Fruit fly (Drosophila melanogaster) whole organism, prepupa: ENCODE results near the gene CG31156.

Experiments used
- Blimp-1 ChIP-seq: fragments of 200-800 bp; sonication (Bioruptor generic); optimal IDR thresholded peaks from 3 replicates; lab custom pipeline; 2017; ENCODE audit warnings: missing biosample characterization, missing genetic modification characterization, mild to moderate bottlenecking, moderate library complexity, missing genetic modification reagents
- CG10631 ChIP-seq: fragments of 200-800 bp; sonication (Bioruptor generic); optimal IDR thresholded peaks from 2 replicates; lab custom pipeline; 2016; ENCODE audit warnings: missing biosample characterization, missing genetic modification characterization
- CG10669 ChIP-seq: fragments of 200-800 bp; sonication (Bioruptor generic); optimal IDR thresholded peaks from 3 replicates; lab custom pipeline; 2018; ENCODE audit warnings: missing biosample characterization, mild to moderate bottlenecking, missing genetic modification characterization, moderate library complexity
- CG11294 ChIP-seq: fragments of 200-800 bp; sonication (Bioruptor generic); IDR thresholded peaks from 2 replicates; pipeline ENCODE4 v1.3.6; 2022; ENCODE audit warnings: missing biosample characterization, missing genetic modification characterization
- CG11762 ChIP-seq: fragments of 200-800 bp; sonication (Bioruptor generic); optimal IDR thresholded peaks from 3 replicates; lab custom pipeline; 2016; ENCODE audit warnings: missing biosample characterization, missing genetic modification characterization; ENCODE audit not compliant: insufficient read depth
- CG11902 ChIP-seq: fragments of 200-800 bp; sonication (Bioruptor generic); optimal IDR thresholded peaks from 3 replicates; lab custom pipeline; 2016; ENCODE audit warnings: missing biosample characterization, missing genetic modification characterization
- CG15336 ChIP-seq: fragments of 200-800 bp; sonication (Bioruptor generic); IDR thresholded peaks from 2 replicates; pipeline ENCODE4 v1.3.6; 2022; ENCODE audit warnings: missing biosample characterization, missing genetic modification characterization
- CG1621 ChIP-seq: fragments of 200-800 bp; sonication (Bioruptor generic); optimal IDR thresholded peaks from 3 replicates; lab custom pipeline; 2018; ENCODE audit warnings: missing biosample characterization, mild to moderate bottlenecking, missing genetic modification characterization
- CG16779 ChIP-seq: fragments of 200-800 bp; sonication (Bioruptor generic); optimal IDR thresholded peaks from 3 replicates; lab custom pipeline; 2017; ENCODE audit warnings: missing biosample characterization, mild to moderate bottlenecking, missing genetic modification characterization
- CG3032 ChIP-seq: fragments of 200-800 bp; optimal IDR thresholded peaks from 2 replicates; lab custom pipeline; 2019; ENCODE audit warnings: missing biosample characterization, mild to moderate bottlenecking, missing genetic modification characterization, moderate library complexity
- CG31627 ChIP-seq: fragments of 200-800 bp; sonication (Bioruptor generic); optimal IDR thresholded peaks from 3 replicates; lab custom pipeline; 2016; ENCODE audit warnings: missing biosample characterization, missing genetic modification characterization
- CG32006 ChIP-seq: fragments of 200-800 bp; sonication (Bioruptor generic); optimal IDR thresholded peaks from 3 replicates; lab custom pipeline; 2017; ENCODE audit warnings: missing biosample characterization, mild to moderate bottlenecking, missing genetic modification characterization
- CG34406 ChIP-seq: fragments of 200-800 bp; sonication (Bioruptor generic); optimal IDR thresholded peaks from 3 replicates; lab custom pipeline; 2016; ENCODE audit warnings: missing biosample characterization, missing genetic modification characterization
- CG6276 ChIP-seq: fragments of 200-800 bp; sonication (Bioruptor generic); optimal IDR thresholded peaks from 2 replicates; lab custom pipeline; 2017; ENCODE audit warnings: missing biosample characterization, mild to moderate bottlenecking, missing genetic modification characterization
- CG6792 ChIP-seq: fragments of 200-800 bp; sonication (Bioruptor generic); optimal IDR thresholded peaks from 3 replicates; lab custom pipeline; 2016; ENCODE audit warnings: missing biosample characterization, missing genetic modification characterization
- CG6808 ChIP-seq: fragments of 200-800 bp; sonication (Bioruptor generic); optimal IDR thresholded peaks from 3 replicates; lab custom pipeline; 2017; ENCODE audit warnings: missing biosample characterization, missing genetic modification characterization, mild to moderate bottlenecking, moderate library complexity, missing genetic modification reagents
- CG7368 ChIP-seq: fragments of 200-800 bp; sonication (Bioruptor generic); optimal IDR thresholded peaks from 3 replicates; lab custom pipeline; 2016; ENCODE audit warnings: missing biosample characterization, missing genetic modification characterization
- CG8119 ChIP-seq: fragments of 200-800 bp; sonication (Bioruptor generic); IDR thresholded peaks from 3 replicates; pipeline ENCODE4 v1.3.6; 2022; ENCODE audit warnings: missing biosample characterization, missing genetic modification characterization
- CG8632 ChIP-seq: fragments of 200-800 bp; sonication (Bioruptor generic); optimal IDR thresholded peaks from 3 replicates; lab custom pipeline; 2016; ENCODE audit warnings: missing biosample characterization, missing genetic modification characterization
- Eip78C ChIP-seq: fragments of 200-800 bp; sonication (Bioruptor generic); peaks from one replicate; lab custom pipeline; 2016; ENCODE audit warnings: missing biosample characterization, missing genetic modification characterization
- Eip93F ChIP-seq: fragments of 200-800 bp; sonication (Bioruptor generic); optimal IDR thresholded peaks from 2 replicates; lab custom pipeline; 2016; ENCODE audit warnings: missing biosample characterization, mild to moderate bottlenecking, missing genetic modification characterization
- Ets96B ChIP-seq: fragments of 200-800 bp; optimal IDR thresholded peaks from 2 replicates; lab custom pipeline; 2019; ENCODE audit warnings: missing biosample characterization, mild to moderate bottlenecking, missing genetic modification characterization, moderate library complexity
- Gug ChIP-seq: fragments of 200-800 bp; sonication (Bioruptor generic); IDR thresholded peaks from 2 replicates; pipeline ENCODE4 v1.3.6; 2022; ENCODE audit warnings: missing biosample characterization, missing genetic modification characterization
- Hr38 ChIP-seq: sonication (Bioruptor generic); optimal IDR thresholded peaks from 2 replicates; lab custom pipeline; 2016; ENCODE audit warnings: missing biosample characterization, missing genetic modification characterization
- Hr39 ChIP-seq: fragments of 200-800 bp; sonication (Bioruptor generic); optimal IDR thresholded peaks from 2 replicates; lab custom pipeline; 2016; ENCODE audit warnings: missing biosample characterization, missing genetic modification characterization
- Hr4 ChIP-seq: fragments of 200-800 bp; sonication (Bioruptor generic); optimal IDR thresholded peaks from 3 replicates; lab custom pipeline; 2016; ENCODE audit warnings: missing biosample characterization, missing genetic modification characterization
- Lpt ChIP-seq: fragments of 200-800 bp; sonication (Bioruptor generic); optimal IDR thresholded peaks from 3 replicates; lab custom pipeline; 2016; ENCODE audit warnings: missing biosample characterization, missing genetic modification characterization
- Met ChIP-seq: fragments of 200-800 bp; sonication (Bioruptor generic); optimal IDR thresholded peaks from 3 replicates; lab custom pipeline; 2016; ENCODE audit warnings: missing biosample characterization, missing genetic modification characterization
- OdsH ChIP-seq: fragments of 200-800 bp; sonication (Bioruptor generic); optimal IDR thresholded peaks from 3 replicates; lab custom pipeline; 2016; ENCODE audit warnings: missing biosample characterization, missing genetic modification characterization
- Smox ChIP-seq: fragments of 200-800 bp; sonication (Bioruptor generic); optimal IDR thresholded peaks from 3 replicates; lab custom pipeline; 2016; ENCODE audit warnings: missing biosample characterization, missing genetic modification characterization
- Sox102F ChIP-seq: fragments of 200-800 bp; sonication (Bioruptor generic); optimal IDR thresholded peaks from 2 replicates; lab custom pipeline; 2016; ENCODE audit warnings: missing biosample characterization, mild to moderate bottlenecking, missing genetic modification characterization
- Sox14 ChIP-seq: fragments of 200-800 bp; sonication (Bioruptor generic); optimal IDR thresholded peaks from 3 replicates; lab custom pipeline; 2016; ENCODE audit warnings: missing biosample characterization, missing genetic modification characterization
- achi ChIP-seq: fragments of 200-800 bp; sonication (Bioruptor generic); optimal IDR thresholded peaks from 3 replicates; lab custom pipeline; 2016; ENCODE audit warnings: missing biosample characterization, missing genetic modification characterization
- cyc ChIP-seq: fragments of 200-800 bp; sonication (Bioruptor generic); optimal IDR thresholded peaks from 3 replicates; lab custom pipeline; 2016; ENCODE audit warnings: missing biosample characterization, missing genetic modification characterization
- dac ChIP-seq: fragments of 200-800 bp; sonication (Bioruptor generic); optimal IDR thresholded peaks from 2 replicates; lab custom pipeline; 2017; ENCODE audit warnings: missing biosample characterization, mild to moderate bottlenecking, missing genetic modification characterization
- dsx ChIP-seq: fragments of 200-800 bp; optimal IDR thresholded peaks from 3 replicates; lab custom pipeline; 2019; ENCODE audit warnings: missing biosample characterization, mild to moderate bottlenecking, missing genetic modification characterization, moderate library complexity; ENCODE audit not compliant: poor library complexity, severe bottlenecking
- eg ChIP-seq: fragments of 200-800 bp; sonication (Bioruptor generic); IDR thresholded peaks from 3 replicates; pipeline ENCODE4 v1.3.6; 2022; ENCODE audit warnings: missing biosample characterization, missing genetic modification characterization
- esn ChIP-seq: fragments of 200-800 bp; sonication (Bioruptor generic); optimal IDR thresholded peaks from 2 replicates; lab custom pipeline; 2016; ENCODE audit warnings: missing biosample characterization, mild to moderate bottlenecking, missing genetic modification characterization, moderate library complexity
- fd59A ChIP-seq: fragments of 200-800 bp; sonication (Bioruptor generic); optimal IDR thresholded peaks from 2 replicates; lab custom pipeline; 2017; ENCODE audit warnings: missing biosample characterization, mild to moderate bottlenecking, missing genetic modification characterization, missing genetic modification reagents
- lz ChIP-seq: fragments of 200-800 bp; sonication (Bioruptor generic); optimal IDR thresholded peaks from 3 replicates; lab custom pipeline; 2016; ENCODE audit warnings: missing biosample characterization, missing genetic modification characterization
- net ChIP-seq: fragments of 200-800 bp; sonication (Bioruptor generic); optimal IDR thresholded peaks from 3 replicates; lab custom pipeline; 2016; ENCODE audit warnings: missing biosample characterization, missing genetic modification characterization
- pdm3 ChIP-seq: fragments of 200-800 bp; sonication (Bioruptor generic); optimal IDR thresholded peaks from 3 replicates; lab custom pipeline; 2016; ENCODE audit warnings: missing biosample characterization, missing genetic modification characterization
- spab ChIP-seq: fragments of 200-800 bp; sonication (Bioruptor generic); optimal IDR thresholded peaks from 2 replicates; lab custom pipeline; 2017; ENCODE audit warnings: missing biosample characterization, mild to moderate bottlenecking, missing genetic modification characterization, missing genetic modification reagents
- ss ChIP-seq, 2 experiments: fragments of 200-800 bp; sonication (Bioruptor generic); optimal IDR thresholded peaks; 2 replicates in 1 of 2; 3 replicates in 1 of 2; lab custom pipeline; 2017 to 2018; ENCODE audit warnings: mild to moderate bottlenecking in 2 of 2, missing biosample characterization in 2 of 2, missing genetic modification characterization in 2 of 2, moderate library complexity in 1 of 2
- svp ChIP-seq: fragments of 200-800 bp; sonication (Bioruptor generic); peaks from one replicate; lab custom pipeline; 2016; ENCODE audit warnings: missing biosample characterization, missing genetic modification characterization
- vri ChIP-seq: fragments of 200-800 bp; sonication (Bioruptor generic); optimal IDR thresholded peaks from 3 replicates; lab custom pipeline; 2016; ENCODE audit warnings: missing biosample characterization, mild to moderate bottlenecking, missing genetic modification characterization

Gene CG31156

DNA sequence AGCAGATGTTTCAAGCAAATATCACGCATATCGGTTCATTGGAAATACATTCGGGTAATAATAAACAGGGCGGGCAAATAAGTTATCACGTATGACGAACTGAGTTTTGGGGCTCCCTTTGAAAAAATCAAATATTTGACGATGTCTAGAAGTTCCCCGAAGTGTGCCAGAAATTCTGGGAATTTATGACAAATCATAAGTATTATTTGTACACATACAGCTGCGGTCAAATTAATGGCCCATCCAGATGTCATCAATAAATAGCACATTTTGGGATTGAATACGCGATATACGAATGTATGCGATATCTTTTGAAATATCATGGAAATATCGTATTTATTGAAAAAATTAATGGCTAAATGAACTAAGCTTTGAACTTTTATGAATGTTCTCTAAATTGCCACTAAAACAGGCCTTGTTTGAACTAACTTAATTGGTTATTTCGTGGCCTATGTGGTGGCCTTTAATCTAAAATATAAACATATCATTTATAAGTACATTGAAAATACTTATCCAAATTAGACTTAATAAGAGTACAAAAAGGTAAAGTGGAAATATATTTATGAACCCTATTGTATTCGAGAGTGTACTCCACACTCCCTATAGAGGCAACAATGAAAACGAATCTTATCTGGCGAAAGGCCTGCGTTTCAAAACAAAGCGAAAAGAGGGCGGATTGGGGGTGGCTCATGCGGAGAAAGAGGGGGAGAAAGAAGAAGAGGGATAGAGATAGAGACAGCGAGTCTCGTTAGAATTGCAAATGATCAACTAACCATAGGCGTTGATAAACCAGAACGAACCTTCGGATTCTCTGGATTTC, 12.3 kb upstream of the CG31156 start (continued):
- TF ChIP-seq Eip93F (GFP tag; lab: Kevin White, UChicago) = peak; percentile 49
- TF ChIP-seq CG32006 = peak; percentile 53
- peak; percentile 82 for TF ChIP-seq Eip78C (GFP tag; lab: Kevin White, UChicago)
- TF ChIP-seq CG11294 (GFP tag; lab: Robert Waterston, UW) = no peak
- no peak for TF ChIP-seq ss (GFP tag; optimal IDR thresholded peaks at IDR 0.05; lab: Kevin White, UChicago)
- TF ChIP-seq CG8632 (GFP tag; lab: Kevin White, UChicago) = peak; percentile 53
- peak; percentile 41 for TF ChIP-seq spab (GFP tag; lab: Kevin White, UChicago)
- peak; percentile 52 for TF ChIP-seq CG11902 (GFP tag; lab: Kevin White, UChicago)
- peak; percentile 54 for TF ChIP-seq Hr4 (GFP tag; lab: Kevin White, UChicago)
- no peak for TF ChIP-seq Lpt (GFP tag; lab: Kevin White, UChicago)
- no peak for TF ChIP-seq CG1621 (tag; lab: Kevin White, UChicago)
- no peak for TF ChIP-seq vri (GFP tag; lab: Kevin White, UChicago)
- no peak for TF ChIP-seq Gug (GFP tag; lab: Robert Waterston, UW)
- peak; percentile 35 for TF ChIP-seq Ets96B
- peak; percentile 46 for TF ChIP-seq CG10631
- no peak for TF ChIP-seq eg
- peak; percentile 33 for TF ChIP-seq net (GFP tag; lab: Kevin White, UChicago)
- TF ChIP-seq cyc (GFP tag; lab: Kevin White, UChicago) = peak; percentile 67
- TF ChIP-seq CG3032 (tag; lab: Kevin White, UChicago) = no peak
- TF ChIP-seq pdm3 (GFP tag; lab: Kevin White, UChicago) = peak; percentile 54
- peak; percentile 81 for TF ChIP-seq esn (GFP tag; lab: Kevin White, UChicago)
- TF ChIP-seq CG8119 (GFP tag; lab: Robert Waterston, UW) = peak; percentile 42; the same call in 1 of the 3 replicates
- no peak for TF ChIP-seq fd59A (GFP tag; lab: Kevin White, UChicago)
- peak; percentile 70 for TF ChIP-seq Smox
- peak; percentile 34 for TF ChIP-seq lz
- peak; percentile 14 for TF ChIP-seq CG6276 (GFP tag; lab: Kevin White, UChicago)
- peak; percentile 61 for TF ChIP-seq Hr39 (GFP tag; lab: Kevin White, UChicago)
- no peak for TF ChIP-seq CG7368 (GFP tag; lab: Kevin White, UChicago)

DNA sequence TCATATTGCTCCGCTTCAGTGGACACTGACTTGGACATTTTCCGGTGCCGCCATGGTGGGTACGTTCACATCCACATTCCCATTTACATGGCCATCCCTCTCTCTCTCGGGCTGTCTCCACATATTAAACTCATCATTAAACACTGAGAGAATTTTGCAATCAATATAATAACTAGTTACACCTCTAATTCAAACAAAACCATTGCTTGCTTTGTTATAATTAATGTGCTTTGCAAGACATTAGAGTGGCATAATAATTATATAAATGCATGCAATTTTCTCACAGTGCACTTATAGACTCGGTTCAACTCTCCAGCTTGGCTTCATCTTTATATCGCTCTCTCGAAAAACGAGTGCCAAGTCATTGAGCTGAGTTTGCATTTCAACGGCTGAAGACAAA, 11.3 kb upstream of the CG31156 start:
- TF ChIP-seq Blimp-1 (GFP tag; lab: Kevin White, UChicago) (no peak), CG11294 (GFP tag; lab: Robert Waterston, UW) (peak; percentile 85), Hr38 (GFP tag; lab: Kevin White, UChicago) (peak; percentile 44), CG34406 (peak; percentile 79), dsx (GFP tag; lab: Kevin White, UChicago) (peak; percentile 90), Sox14 (peak; percentile 84), CG8119 (GFP tag; lab: Robert Waterston, UW) (peak; percentile 95), CG3032 (tag; lab: Kevin White, UChicago) (peak; percentile 86), OdsH (GFP tag; lab: Kevin White, UChicago) (peak; percentile 89), CG6808 (GFP tag; lab: Kevin White, UChicago) (peak; percentile 86), CG10669 (peak; percentile 91), CG7368 (GFP tag; lab: Kevin White, UChicago) (peak; percentile 87), Smox (no peak), CG15336 (GFP tag; lab: Robert Waterston, UW) (peak; percentile 97), Hr4 (GFP tag; lab: Kevin White, UChicago) (peak; percentile 95), CG31627 (GFP tag; lab: Kevin White, UChicago) (peak; percentile 77), cyc (GFP tag; lab: Kevin White, UChicago) (peak; percentile 81), CG11902 (GFP tag; lab: Kevin White, UChicago) (peak; percentile 76), CG11762 (GFP tag; lab: Kevin White, UChicago) (peak; percentile 85), eg (peak; percentile 95), pdm3 (GFP tag; lab: Kevin White, UChicago) (no peak), CG1621 (tag; lab: Kevin White, UChicago) (peak; percentile 84), Eip93F (GFP tag; lab: Kevin White, UChicago) (no peak), Hr39 (GFP tag; lab: Kevin White, UChicago) (peak; percentile 11), CG16779 (tag; lab: Kevin White, UChicago) (peak; percentile 87), CG6792 (GFP tag; lab: Kevin White, UChicago) (peak; percentile 87), achi (GFP tag; lab: Kevin White, UChicago) (peak; percentile 87), CG10631 (peak; percentile 89), Met (GFP tag; lab: Kevin White, UChicago) (no peak), Sox102F (GFP tag; lab: Kevin White, UChicago) (no peak), dac (GFP tag; lab: Kevin White, UChicago) (peak; percentile 78), svp (peak; percentile 93), Gug (GFP tag; lab: Robert Waterston, UW) (peak; percentile 90)
